Worm (Caenorhabditis elegans) whole organism, late embryonic: ENCODE results near the gene ced-5.

Experiments
- Y22D7AL.16 ChIP-seq: sonication (generic microtip); optimal IDR thresholded peaks from 2 replicates; lab custom pipeline; 2016; ENCODE audit warnings: missing genetic modification characterization, missing compliant biosample characterization
- ama-1 ChIP-seq: fragments of 150-350 bp; optimal IDR thresholded peaks from 2 replicates; lab custom pipeline; 2014
- ceh-24 ChIP-seq: sonication (generic microtip); optimal IDR thresholded peaks from 2 replicates; lab custom pipeline; 2016; ENCODE audit warnings: mild to moderate bottlenecking, missing genetic modification characterization, missing compliant biosample characterization
- hlh-30 ChIP-seq: sonication (generic microtip); optimal IDR thresholded peaks from 2 replicates; lab custom pipeline; 2017; ENCODE audit warnings: antibody characterized with exemption, missing genetic modification characterization, missing compliant biosample characterization; ENCODE audit not compliant: insufficient read depth
- hlh-8 ChIP-seq: sonication (generic microtip); optimal IDR thresholded peaks from 2 replicates; lab custom pipeline; 2016; ENCODE audit warnings: missing genotype, missing genetic modification characterization, missing compliant biosample characterization
- nfya-1 ChIP-seq: sonication (generic microtip); optimal IDR thresholded peaks from 2 replicates; lab custom pipeline; 2017; ENCODE audit warnings: missing genetic modification characterization, mild to moderate bottlenecking, missing compliant biosample characterization, antibody characterized with exemption, moderate library complexity
- nhr-11 ChIP-seq: fragments of 150-350 bp; optimal IDR thresholded peaks from 2 replicates; lab custom pipeline; 2014; ENCODE audit warnings: missing biosample characterization, missing genetic modification characterization
- npax-4 ChIP-seq: sonication (generic microtip); optimal IDR thresholded peaks from 2 replicates; lab custom pipeline; 2016; ENCODE audit warnings: missing genetic modification characterization, missing compliant biosample characterization
- pag-3 ChIP-seq: sonication (generic microtip); optimal IDR thresholded peaks from 2 replicates; lab custom pipeline; 2016; ENCODE audit warnings: missing compliant biosample characterization, missing genetic modification characterization, borderline replicate concordance
- pat-9 ChIP-seq: fragments of 200-800 bp; sonication (Bioruptor generic); optimal IDR thresholded peaks from 2 replicates; lab custom pipeline; 2018; ENCODE audit warnings: mild to moderate bottlenecking, missing genetic modification characterization, moderate library complexity, missing compliant biosample characterization
- pha-4 ChIP-seq: fragments of 150-350 bp; optimal IDR thresholded peaks from 2 replicates; lab custom pipeline; 2018; ENCODE audit warnings: missing biosample characterization, missing genetic modification reagents, missing genetic modification characterization
- pqm-1 ChIP-seq: sonication (generic microtip); optimal IDR thresholded peaks from 2 replicates; lab custom pipeline; 2016; ENCODE audit warnings: missing genetic modification characterization, missing compliant biosample characterization
- syd-9 ChIP-seq: sonication (generic microtip); optimal IDR thresholded peaks from 2 replicates; lab custom pipeline; 2016; ENCODE audit warnings: mild to moderate bottlenecking, missing genetic modification characterization, moderate library complexity, missing compliant biosample characterization
- unc-86 ChIP-seq: sonication (generic microtip); optimal IDR thresholded peaks from 2 replicates; lab custom pipeline; 2016; ENCODE audit warnings: missing genetic modification characterization, missing compliant biosample characterization

ce11 chrIV:10521106-10521505 lies 37.2 kb downstream of the ced-5 start, which contains the start of gene cal-4:
- TF ChIP-seq ceh-24 (tag; lab: Kevin White, UChicago) (no peak), hlh-30 (no peak), syd-9 (tag; lab: Kevin White, UChicago) (no peak), pag-3 (tag; lab: Kevin White, UChicago) (no peak), pha-4 (tag; lab: Kevin White, UChicago) (no peak), Y22D7AL.16 (tag; lab: Kevin White, UChicago) (no peak), pqm-1 (tag; lab: Kevin White, UChicago) (no peak), nfya-1 (tag; lab: Kevin White, UChicago) (no peak), unc-86 (tag; lab: Kevin White, UChicago) (no peak), ama-1 (no peak), npax-4 (no peak), pat-9 (tag; lab: Kevin White, UChicago) (no peak), hlh-8 (tag; lab: Kevin White, UChicago) (no peak), nhr-11 (no peak)
